Fruit fly (Drosophila melanogaster): Measurements from ENCODE around the gene CG31869.

CG31869 gene

DNA sequence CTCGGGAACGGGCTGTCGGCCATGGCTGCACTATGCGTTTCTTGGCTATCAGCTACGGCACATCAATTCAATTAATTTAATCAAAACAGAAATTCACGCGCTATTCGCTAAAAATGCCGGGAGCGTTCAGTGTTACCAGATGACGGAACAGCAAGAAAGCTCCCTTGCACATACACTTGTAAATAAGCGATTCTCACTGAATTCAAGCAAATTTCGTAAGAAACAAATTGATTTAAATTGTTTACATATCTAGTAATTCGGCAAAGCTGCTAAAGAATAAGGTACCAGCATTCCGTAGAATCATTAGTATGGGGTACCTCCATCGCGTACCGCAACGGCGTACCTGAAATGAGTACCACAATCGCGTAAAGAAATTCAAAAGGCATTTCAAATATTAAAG is 65.0 kb downstream of the CG31869 start, which contains the start of gene Nup107 (continued):
- no peak for TF ChIP-seq ac (GFP tag; optimal IDR thresholded peaks at IDR 0.05)
- TF ChIP-seq peb (GFP tag; IDR thresholded peaks at IDR 0.05), result no peak
- no peak for TF ChIP-seq repo (GFP tag; optimal IDR thresholded peaks at IDR 0.05)
- TF ChIP-seq CG4282 (GFP tag; optimal IDR thresholded peaks at IDR 0.05), result no peak
- peak; percentile 62 for TF ChIP-seq Sin3A (optimal IDR thresholded peaks at IDR 0.05)
- no peak for TF ChIP-seq CG6654 (GFP tag; optimal IDR thresholded peaks at IDR 0.05)
- TF ChIP-seq CG9876 (GFP tag; optimal IDR thresholded peaks at IDR 0.05), result no peak
- no peak for TF ChIP-seq Ptx1 (GFP tag; IDR thresholded peaks at IDR 0.05)
- no peak; the same call in 1 of the 2 replicates for TF ChIP-seq sob (GFP tag; IDR thresholded peaks at IDR 0.05)
- no peak for TF ChIP-seq Atf6 (GFP tag; IDR thresholded peaks at IDR 0.05)
- TF ChIP-seq CG18011 (GFP tag; optimal IDR thresholded peaks at IDR 0.05), result no peak
- no peak for TF ChIP-seq CG8765 (GFP tag; IDR thresholded peaks at IDR 0.05)
- TF ChIP-seq Dek (tag; optimal IDR thresholded peaks at IDR 0.05), result no peak
- peak; percentile 29 for TF ChIP-seq NfI (GFP tag; optimal IDR thresholded peaks at IDR 0.05)
- TF ChIP-seq vnd (GFP tag; IDR thresholded peaks at IDR 0.05; ENCODE audit: partially characterized antibody), result no peak
- TF ChIP-seq CG18619 (GFP tag; optimal IDR thresholded peaks at IDR 0.05), result no peak
- no peak for TF ChIP-seq Lpt (GFP tag; optimal IDR thresholded peaks at IDR 0.05)
- TF ChIP-seq ap (GFP tag; IDR thresholded peaks at IDR 0.05), result no peak
- no peak for TF ChIP-seq Doc2 (GFP tag; IDR thresholded peaks at IDR 0.05)
- TF ChIP-seq slp2 (GFP tag; optimal IDR thresholded peaks at IDR 0.05), result no peak
- TF ChIP-seq ara (GFP tag; IDR thresholded peaks at IDR 0.05), result no peak
- no peak for TF ChIP-seq sna (GFP tag; IDR thresholded peaks at IDR 0.05; ENCODE audit: partially characterized antibody)
- no peak for TF ChIP-seq Usf (GFP tag; optimal IDR thresholded peaks at IDR 0.05)
- TF ChIP-seq CG9817 (tag; optimal IDR thresholded peaks at IDR 0.05), result peak; percentile 37
- no peak for TF ChIP-seq C15 (GFP tag; IDR thresholded peaks at IDR 0.05)
- no peak for TF ChIP-seq CG30431 (GFP tag; optimal IDR thresholded peaks at IDR 0.05)
- TF ChIP-seq CG13894 (tag; optimal IDR thresholded peaks at IDR 0.05), result no peak
- TF ChIP-seq Gsc (GFP tag; IDR thresholded peaks at IDR 0.05), result no peak
- TF ChIP-seq CG9727 (GFP tag; optimal IDR thresholded peaks at IDR 0.05), result no peak
- peak; percentile 81 for TF ChIP-seq CG1603 (tag; optimal IDR thresholded peaks at IDR 0.05)
- no peak for TF ChIP-seq HHEX (GFP tag; optimal IDR thresholded peaks at IDR 0.05)
- TF ChIP-seq Dfd (GFP tag; optimal IDR thresholded peaks at IDR 0.05), result no peak
- TF ChIP-seq CG10147 (GFP tag; optimal IDR thresholded peaks at IDR 0.05), result no peak
- TF ChIP-seq Lhr (GFP tag; optimal IDR thresholded peaks at IDR 0.05), result no peak
- TF ChIP-seq dmrt11E (tag; optimal IDR thresholded peaks at IDR 0.05), result peak; percentile 26
- no peak for TF ChIP-seq schlank (tag; optimal IDR thresholded peaks at IDR 0.05)
- no peak for TF ChIP-seq CG12769 (tag; optimal IDR thresholded peaks at IDR 0.05)
- TF ChIP-seq CG4404 (GFP tag; IDR thresholded peaks at IDR 0.05), result no peak
- no peak for TF ChIP-seq CG3838 (GFP tag; optimal IDR thresholded peaks at IDR 0.05)
- no peak for TF ChIP-seq jigr1 (GFP tag; IDR thresholded peaks at IDR 0.05)
- TF ChIP-seq CG1602 (GFP tag; optimal IDR thresholded peaks at IDR 0.05), result no peak
- TF ChIP-seq psq (GFP tag; optimal IDR thresholded peaks at IDR 0.05), result no peak
- no peak for TF ChIP-seq CG17385 (GFP tag; optimal IDR thresholded peaks at IDR 0.05)
- no peak for TF ChIP-seq CG7839 (tag; optimal IDR thresholded peaks at IDR 0.05)
- TF ChIP-seq odd (GFP tag; optimal IDR thresholded peaks at IDR 0.05), result no peak
- no peak for TF ChIP-seq toy (GFP tag; IDR thresholded peaks at IDR 0.05)
- no peak for TF ChIP-seq Hr39 (optimal IDR thresholded peaks at IDR 0.05)
- peak; percentile 17; the same call in 1 of the 2 replicates for TF ChIP-seq CG13287 (GFP tag; IDR thresholded peaks at IDR 0.05; ENCODE audit: partially characterized antibody)
- TF ChIP-seq maf-S (GFP tag; optimal IDR thresholded peaks at IDR 0.05), result peak; percentile 16
- peak; percentile 25 for TF ChIP-seq CG10267 (tag; optimal IDR thresholded peaks at IDR 0.05)
- TF ChIP-seq CG4328 (GFP tag; optimal IDR thresholded peaks at IDR 0.05), result no peak
- TF ChIP-seq jing (GFP tag; optimal IDR thresholded peaks at IDR 0.05), result no peak
- no peak for TF ChIP-seq Jarid2 (GFP tag; optimal IDR thresholded peaks at IDR 0.05)
